Fruit fly (Drosophila melanogaster) whole organism, embryonic: ENCODE data around the gene Cpr67Fa2.

Experiments used
- Bdp1 ChIP-seq: fragments of 200-800 bp; sonication (Bioruptor generic); optimal IDR thresholded peaks from 3 replicates; lab custom pipeline; 2016; ENCODE audit warnings: missing biosample characterization, missing genetic modification characterization
- CG10543 ChIP-seq: fragments of 200-800 bp; sonication (Bioruptor generic); optimal IDR thresholded peaks from 3 replicates; lab custom pipeline; 2017; ENCODE audit warnings: missing biosample characterization, mild to moderate bottlenecking, missing genetic modification characterization, moderate library complexity
- CG11247 ChIP-seq: fragments of 200-800 bp; sonication (Bioruptor generic); IDR thresholded peaks from 2 replicates; pipeline ENCODE4 v1.3.6; 2022; ENCODE audit warnings: missing biosample characterization, missing genetic modification characterization
- CG15479 ChIP-seq: fragments of 200-800 bp; sonication (Bioruptor generic); optimal IDR thresholded peaks from 3 replicates; lab custom pipeline; 2019; ENCODE audit warnings: missing biosample characterization, mild to moderate bottlenecking, missing genetic modification characterization, moderate library complexity
- CG18262 ChIP-seq: fragments of 200-800 bp; optimal IDR thresholded peaks from 3 replicates; lab custom pipeline; 2019; ENCODE audit warnings: missing biosample characterization, mild to moderate bottlenecking, missing genetic modification characterization, moderate library complexity
- CG1832 ChIP-seq: fragments of 200-800 bp; sonication (Bioruptor generic); optimal IDR thresholded peaks from 2 replicates; lab custom pipeline; 2017; ENCODE audit warnings: missing biosample characterization, mild to moderate bottlenecking, missing genetic modification characterization, inconsistent platforms
- CG2712 ChIP-seq: fragments of 200-800 bp; optimal IDR thresholded peaks from 3 replicates; lab custom pipeline; 2019; ENCODE audit warnings: missing biosample characterization, mild to moderate bottlenecking, missing genetic modification characterization, moderate library complexity
- CG31224 ChIP-seq: fragments of 200-800 bp; sonication (Bioruptor generic); IDR thresholded peaks from 2 replicates; pipeline ENCODE4 v1.3.6; 2022; ENCODE audit warnings: missing biosample characterization, missing genetic modification characterization
- CG34422 ChIP-seq: fragments of 200-800 bp; sonication (Bioruptor generic); IDR thresholded peaks from 3 replicates; pipeline ENCODE4 v1.3.6; 2022; ENCODE audit warnings: missing biosample characterization, missing genetic modification characterization
- CG3726 ChIP-seq: fragments of 200-800 bp; sonication (Bioruptor generic); IDR thresholded peaks from 3 replicates; pipeline ENCODE4, ENCODE4 v1.3.6; 2022; ENCODE audit warnings: missing biosample characterization, missing genetic modification characterization
- CG4360 ChIP-seq: fragments of 200-800 bp; sonication (Bioruptor generic); IDR thresholded peaks from 2 replicates; pipeline ENCODE4 v1.3.6; 2022; ENCODE audit warnings: missing biosample characterization, missing genetic modification characterization
- CG4424 ChIP-seq: fragments of 200-800 bp; sonication (Bioruptor generic); optimal IDR thresholded peaks from 3 replicates; lab custom pipeline; 2016; ENCODE audit warnings: missing biosample characterization, missing genetic modification characterization
- Camta ChIP-seq: fragments of 200-800 bp; sonication (Bioruptor generic); optimal IDR thresholded peaks from 2 replicates; lab custom pipeline; 2016; ENCODE audit warnings: missing biosample characterization, missing genetic modification characterization
- D19A ChIP-seq: fragments of 200-800 bp; optimal IDR thresholded peaks from 3 replicates; lab custom pipeline; 2019; ENCODE audit warnings: missing biosample characterization, mild to moderate bottlenecking, missing genetic modification characterization, moderate library complexity
- Drgx ChIP-seq: fragments of 200-800 bp; sonication (Bioruptor generic); IDR thresholded peaks from 2 replicates; pipeline ENCODE4 v1.3.6; 2022; ENCODE audit warnings: missing biosample characterization, missing genetic modification characterization
- HLH54F ChIP-seq: fragments of 200-800 bp; sonication (Bioruptor generic); optimal IDR thresholded peaks from 3 replicates; lab custom pipeline; 2016; ENCODE audit warnings: missing biosample characterization, missing genetic modification characterization
- Hmr ChIP-seq: fragments of 200-800 bp; sonication (Bioruptor generic); optimal IDR thresholded peaks from 3 replicates; lab custom pipeline; 2017; ENCODE audit warnings: mild to moderate bottlenecking, missing biosample characterization, missing genetic modification reagents, missing genetic modification characterization
- Hr39 ChIP-seq: fragments of >200 bp; optimal IDR thresholded peaks from 2 replicates; lab custom pipeline; 2017
- Kr ChIP-seq: fragments of 200-800 bp; sonication (Bioruptor generic); optimal IDR thresholded peaks from 2 replicates; lab custom pipeline; 2017; ENCODE audit warnings: missing biosample characterization, mild to moderate bottlenecking, missing genetic modification characterization
- Rfx ChIP-seq: fragments of 200-800 bp; sonication (Bioruptor generic); IDR thresholded peaks from 2 replicates; pipeline ENCODE4 v1.3.6; 2022; ENCODE audit warnings: missing biosample characterization, missing genetic modification characterization
- Stat92E ChIP-seq, 3 experiments: fragments of >200 bp in 2 of 3; fragments of 200-800 bp in 1 of 3; sonication (Bioruptor generic) in 1 of 3; optimal IDR thresholded peaks; 2 replicates each; lab custom pipeline; 2017 to 2019; ENCODE audit warnings: missing biosample characterization in 3 of 3, missing genetic modification characterization in 3 of 3, mild to moderate bottlenecking in 1 of 3, moderate library complexity in 1 of 3
- abd-A ChIP-seq: fragments of 200-800 bp; sonication (Bioruptor generic); optimal IDR thresholded peaks from 3 replicates; lab custom pipeline; 2019; ENCODE audit warnings: missing biosample characterization, mild to moderate bottlenecking, missing genetic modification characterization, moderate library complexity
- ac ChIP-seq: fragments of 200-800 bp; sonication (Bioruptor generic); optimal IDR thresholded peaks from 3 replicates; lab custom pipeline; 2017; ENCODE audit warnings: missing biosample characterization, mild to moderate bottlenecking, missing genetic modification characterization
- amos ChIP-seq: fragments of 200-800 bp; sonication (Bioruptor generic); IDR thresholded peaks from 2 replicates; pipeline ENCODE4 v1.3.6; 2022; ENCODE audit warnings: missing biosample characterization, missing genetic modification characterization; ENCODE audit not compliant: partially characterized antibody
- ato ChIP-seq: fragments of 200-800 bp; sonication (Bioruptor generic); IDR thresholded peaks from 2 replicates; pipeline ENCODE4 v1.3.6; 2022; ENCODE audit warnings: missing biosample characterization, missing genetic modification characterization; ENCODE audit not compliant: partially characterized antibody
- bab2 ChIP-seq: fragments of 200-800 bp; sonication (Bioruptor generic); optimal IDR thresholded peaks from 2 replicates; lab custom pipeline; 2016; ENCODE audit warnings: missing biosample characterization, missing genetic modification characterization
- crc ChIP-seq: fragments of 200-800 bp; sonication (Bioruptor generic); optimal IDR thresholded peaks from 2 replicates; lab custom pipeline; 2016; ENCODE audit warnings: missing biosample characterization, missing genetic modification characterization
- crol ChIP-seq: fragments of 200-800 bp; sonication (Bioruptor generic); IDR thresholded peaks from 2 replicates; pipeline ENCODE4 v1.3.6; 2022; ENCODE audit warnings: missing biosample characterization, missing genetic modification characterization
- dan ChIP-seq: fragments of 200-800 bp; sonication (Bioruptor generic); IDR thresholded peaks from 2 replicates; pipeline ENCODE4 v1.3.6; 2022; ENCODE audit warnings: missing biosample characterization, missing genetic modification characterization
- dmrt11E ChIP-seq: fragments of 200-800 bp; sonication (Bioruptor generic); optimal IDR thresholded peaks from 3 replicates; lab custom pipeline; 2018; ENCODE audit warnings: missing biosample characterization, mild to moderate bottlenecking, missing genetic modification characterization, moderate library complexity
- dysf ChIP-seq: fragments of 200-800 bp; sonication (Bioruptor generic); IDR thresholded peaks from 3 replicates; pipeline ENCODE4 v1.3.6; 2022; ENCODE audit warnings: missing biosample characterization, missing genetic modification characterization
- eve ChIP-seq, 2 experiments: fragments of >200 bp; optimal IDR thresholded peaks; 2 replicates each; lab custom pipeline; 2017; ENCODE audit warnings: missing biosample characterization in 2 of 2, missing genetic modification characterization in 2 of 2
- ewg ChIP-seq: fragments of 200-800 bp; sonication (Bioruptor generic); optimal IDR thresholded peaks from 3 replicates; lab custom pipeline; 2017; ENCODE audit warnings: mild to moderate bottlenecking, missing biosample characterization, missing genetic modification reagents, missing genetic modification characterization
- fd64A ChIP-seq: fragments of 200-800 bp; sonication (Bioruptor generic); optimal IDR thresholded peaks from 3 replicates; lab custom pipeline; 2018; ENCODE audit warnings: missing biosample characterization, mild to moderate bottlenecking, missing genetic modification characterization
- jing ChIP-seq: fragments of 200-800 bp; sonication (Bioruptor generic); optimal IDR thresholded peaks from 2 replicates; lab custom pipeline; 2018; ENCODE audit warnings: missing biosample characterization, mild to moderate bottlenecking, missing genetic modification characterization
- lab ChIP-seq: fragments of 200-800 bp; sonication (Bioruptor generic); optimal IDR thresholded peaks from 3 replicates; lab custom pipeline; 2017; ENCODE audit warnings: missing biosample characterization, missing genetic modification characterization, mild to moderate bottlenecking, moderate library complexity, missing genetic modification reagents
- lmd ChIP-seq: fragments of 200-800 bp; sonication (Bioruptor generic); IDR thresholded peaks from 2 replicates; pipeline ENCODE4 v1.3.6; 2022; ENCODE audit warnings: missing biosample characterization, missing genetic modification characterization
- nmo ChIP-seq: fragments of 200-800 bp; sonication (Bioruptor generic); optimal IDR thresholded peaks from 2 replicates; lab custom pipeline; 2018; ENCODE audit warnings: missing biosample characterization, mild to moderate bottlenecking, missing genetic modification characterization, moderate library complexity
- nom ChIP-seq: fragments of 200-800 bp; sonication (Bioruptor generic); optimal IDR thresholded peaks from 2 replicates; lab custom pipeline; 2017; ENCODE audit warnings: missing biosample characterization, missing genetic modification characterization, mild to moderate bottlenecking, moderate library complexity, missing genetic modification reagents
- pita ChIP-seq: fragments of 200-800 bp; sonication (Bioruptor generic); optimal IDR thresholded peaks from 2 replicates; lab custom pipeline; 2017; ENCODE audit warnings: missing biosample characterization, mild to moderate bottlenecking, missing genetic modification characterization
- sens ChIP-seq: fragments of 200-800 bp; sonication (Bioruptor generic); peaks from one replicate; lab custom pipeline; 2016; ENCODE audit warnings: missing biosample characterization, missing genetic modification characterization
- sima ChIP-seq: fragments of 200-800 bp; sonication (Bioruptor generic); optimal IDR thresholded peaks from 2 replicates; lab custom pipeline; 2016; ENCODE audit warnings: missing biosample characterization, missing genetic modification characterization
- slbo ChIP-seq: fragments of 200-800 bp; sonication (Bioruptor generic); IDR thresholded peaks from 2 replicates; pipeline ENCODE4 v1.3.6; 2022; ENCODE audit warnings: missing biosample characterization, missing genetic modification characterization
- tap ChIP-seq: fragments of 200-800 bp; optimal IDR thresholded peaks from 3 replicates; lab custom pipeline; 2019; ENCODE audit warnings: missing biosample characterization, mild to moderate bottlenecking, missing genetic modification characterization, moderate library complexity
- tin ChIP-seq: fragments of 200-800 bp; sonication (Bioruptor generic); optimal IDR thresholded peaks from 3 replicates; lab custom pipeline; 2016; ENCODE audit warnings: missing biosample characterization, missing genetic modification characterization
- tna ChIP-seq: fragments of 200-800 bp; sonication (Bioruptor generic); IDR thresholded peaks from 2 replicates; pipeline ENCODE4 v1.3.6; 2022; ENCODE audit warnings: missing biosample characterization, missing genetic modification characterization; ENCODE audit not compliant: partially characterized antibody
- vvl ChIP-seq: fragments of 200-800 bp; sonication (Bioruptor generic); IDR thresholded peaks from 2 replicates; pipeline ENCODE4 v1.3.6; 2022; ENCODE audit warnings: missing biosample characterization, missing genetic modification characterization
- zen2 ChIP-seq: fragments of 200-800 bp; sonication (Bioruptor generic); IDR thresholded peaks from 3 replicates; pipeline ENCODE4 v1.3.6; 2022; ENCODE audit warnings: missing biosample characterization, missing genetic modification characterization; ENCODE audit not compliant: partially characterized antibody

The Cpr67Fa2 gene

dm6 chr3L:10853618-10854017 lies 37.9 kb upstream of the Cpr67Fa2 start:
- TF ChIP-seq bab2 (GFP tag; lab: Kevin White, UChicago) (no peak), D19A (tag; lab: Kevin White, UChicago) (peak; percentile 53)
- TF ChIP-seq, all 482 proteins: peak for 1

dm6 chr3L:10854026-10854425 lies 37.5 kb upstream of the Cpr67Fa2 start:
- TF ChIP-seq slbo (GFP tag; lab: Robert Waterston, UW): 0 out of 2 replicates have a peak, but pooled peaks have one; percentile 6
- TF ChIP-seq tna: peak; percentile 14; the same call in 1 of the 2 replicates
- peak; percentile 7 for TF ChIP-seq CG15479 (GFP tag; lab: Kevin White, UChicago)
- peak; percentile 53 for TF ChIP-seq CG1832
- no peak for TF ChIP-seq CG2712 (tag; lab: Kevin White, UChicago)
- peak; percentile 90 for TF ChIP-seq crol (GFP tag; lab: Robert Waterston, UW)
- TF ChIP-seq Drgx (GFP tag; lab: Robert Waterston, UW): peak; percentile 65
- no peak for TF ChIP-seq pita (GFP tag; lab: Kevin White, UChicago)
- no peak for TF ChIP-seq fd64A (GFP tag; lab: Kevin White, UChicago)
- TF ChIP-seq ewg (GFP tag; lab: Kevin White, UChicago): no peak
- peak; percentile 47 for TF ChIP-seq abd-A (tag; lab: Kevin White, UChicago)
- TF ChIP-seq dysf (GFP tag; lab: Robert Waterston, UW): 0 out of 3 replicates have a peak, but pooled peaks have one; percentile 16
- TF ChIP-seq sens (GFP tag; lab: Kevin White, UChicago): peak; percentile 33
- TF ChIP-seq Hr39 (lab: Kevin White, UChicago): peak; percentile 58
- 0 out of 2 replicates have a peak, but pooled peaks have one; percentile 16 for TF ChIP-seq ato
- TF ChIP-seq HLH54F (GFP tag; lab: Kevin White, UChicago): no peak
- TF ChIP-seq vvl (GFP tag; lab: Robert Waterston, UW): 0 out of 2 replicates have a peak, but pooled peaks have one; percentile 17
- peak; percentile 87 for TF ChIP-seq CG4360 (GFP tag; lab: Robert Waterston, UW)
- 0 out of 2 replicates have a peak, but pooled peaks have one; percentile 25 for TF ChIP-seq amos
- no peak for TF ChIP-seq CG31224 (GFP tag; lab: Robert Waterston, UW)
- 0 out of 2 replicates have a peak, but pooled peaks have one; percentile 11 for TF ChIP-seq lmd

dm6 chr3L:10854801-10855418 lies 36.6 kb upstream of the Cpr67Fa2 start:
- no peak for TF ChIP-seq CG34422 (GFP tag; lab: Robert Waterston, UW)
- TF ChIP-seq fd64A (GFP tag; lab: Kevin White, UChicago): no peak
- TF ChIP-seq lab (GFP tag; lab: Kevin White, UChicago): no peak
- TF ChIP-seq jing: no peak
- no peak for TF ChIP-seq CG4424 (GFP tag; lab: Kevin White, UChicago)
- no peak for TF ChIP-seq HLH54F (GFP tag; lab: Kevin White, UChicago)
- TF ChIP-seq tap (tag; lab: Kevin White, UChicago): no peak
- TF ChIP-seq zen2: no peak
- no peak for TF ChIP-seq Stat92E (GFP tag; optimal IDR thresholded peaks at IDR 0.05; lab: Kevin White, UChicago)
- no peak for TF ChIP-seq dan (GFP tag; lab: Robert Waterston, UW)
- TF ChIP-seq nom (GFP tag; lab: Kevin White, UChicago): peak; percentile 35
- no peak for TF ChIP-seq CG3726 (GFP tag; lab: Robert Waterston, UW)
- peak; percentile 32 for TF ChIP-seq CG18262
- peak; percentile 3 for TF ChIP-seq dmrt11E (tag; lab: Kevin White, UChicago)
- no peak for TF ChIP-seq crc (GFP tag; lab: Kevin White, UChicago)
- TF ChIP-seq sima (GFP tag; lab: Kevin White, UChicago): no peak
- TF ChIP-seq Camta (GFP tag; lab: Kevin White, UChicago): no peak
- no peak for TF ChIP-seq CG10543 (GFP tag; lab: Kevin White, UChicago)
- no peak for TF ChIP-seq tin (GFP tag; lab: Kevin White, UChicago)
- TF ChIP-seq CG11247 (GFP tag; lab: Robert Waterston, UW): no peak
- no peak for TF ChIP-seq Kr
- TF ChIP-seq Rfx (GFP tag; lab: Robert Waterston, UW): no peak
- TF ChIP-seq eve (GFP tag; optimal IDR thresholded peaks at IDR 0.05; lab: Kevin White, UChicago): no peak
- no peak for TF ChIP-seq Hmr (GFP tag; lab: Kevin White, UChicago)
- TF ChIP-seq ac (GFP tag; lab: Kevin White, UChicago): no peak
- no peak for TF ChIP-seq nmo
- TF ChIP-seq Bdp1: no peak
